Worm (Caenorhabditis elegans): ENCODE results near the gene srh-276.

ce11 chrV:15543252-15543651 lies 14.1 kb downstream of the srh-276 start:
- TF ChIP-seq ceh-48 (tag; optimal IDR thresholded peaks at IDR 0.05) = no peak
- TF ChIP-seq F13H6.1 (tag; optimal IDR thresholded peaks at IDR 0.05) = no peak
- no peak for TF ChIP-seq ceh-30 (tag; optimal IDR thresholded peaks at IDR 0.05)
- TF ChIP-seq sox-2 (GFP tag; IDR thresholded peaks at IDR 0.05) = no peak
- no peak for TF ChIP-seq eyg-1 (tag; optimal IDR thresholded peaks at IDR 0.05)
- no peak for TF ChIP-seq fax-1 (tag; optimal IDR thresholded peaks at IDR 0.05)
- no peak for TF ChIP-seq T23F11.4 (GFP tag; optimal IDR thresholded peaks at IDR 0.05)
- TF ChIP-seq ceh-31 (tag; optimal IDR thresholded peaks at IDR 0.05) = no peak
- TF ChIP-seq elt-4 (tag; optimal IDR thresholded peaks at IDR 0.05) = no peak
